Fruit fly (Drosophila melanogaster) whole organism, embryonic: ENCODE measurements around the gene CG12299.

ENCODE experiments used
- Adf1 ChIP-seq: fragments of 200-800 bp; sonication (Bioruptor generic); IDR thresholded peaks from 2 replicates; pipeline ENCODE4 v1.3.6; 2022; ENCODE audit warnings: missing biosample characterization, missing genetic modification characterization
- CG11695 ChIP-seq: fragments of 200-800 bp; sonication (Bioruptor generic); IDR thresholded peaks from 3 replicates; pipeline ENCODE4 v1.3.6; 2022; ENCODE audit warnings: missing biosample characterization, missing genetic modification characterization
- CG11723 ChIP-seq: fragments of 200-800 bp; sonication (Bioruptor generic); optimal IDR thresholded peaks from 2 replicates; lab custom pipeline; 2017; ENCODE audit warnings: missing biosample characterization, mild to moderate bottlenecking, missing genetic modification characterization
- CG12071 ChIP-seq: fragments of 200-800 bp; sonication (Bioruptor generic); optimal IDR thresholded peaks from 3 replicates; lab custom pipeline; 2018; ENCODE audit warnings: missing biosample characterization, mild to moderate bottlenecking, missing genetic modification characterization
- CG12236 ChIP-seq: fragments of 200-800 bp; sonication (Bioruptor generic); optimal IDR thresholded peaks from 2 replicates; lab custom pipeline; 2016; ENCODE audit warnings: missing biosample characterization, missing genetic modification characterization
- CG12659 ChIP-seq: fragments of 200-800 bp; sonication (Bioruptor generic); optimal IDR thresholded peaks from 3 replicates; lab custom pipeline; 2017; ENCODE audit warnings: mild to moderate bottlenecking, missing biosample characterization, missing genetic modification reagents, missing genetic modification characterization
- CG13775 ChIP-seq: fragments of 200-800 bp; sonication (Bioruptor generic); optimal IDR thresholded peaks from 3 replicates; lab custom pipeline; 2017; ENCODE audit warnings: missing biosample characterization, mild to moderate bottlenecking, missing genetic modification characterization
- CG15073 ChIP-seq: fragments of 200-800 bp; sonication (Bioruptor generic); optimal IDR thresholded peaks from 2 replicates; lab custom pipeline; 2016; ENCODE audit warnings: missing biosample characterization, missing genetic modification characterization
- CG15269 ChIP-seq: fragments of 200-800 bp; sonication (Bioruptor generic); optimal IDR thresholded peaks from 2 replicates; lab custom pipeline; 2018; ENCODE audit warnings: missing biosample characterization, mild to moderate bottlenecking, missing genetic modification characterization, moderate library complexity
- CG1529 ChIP-seq: fragments of 200-800 bp; sonication (Bioruptor generic); optimal IDR thresholded peaks from 3 replicates; lab custom pipeline; 2018; ENCODE audit warnings: missing biosample characterization, missing genetic modification characterization
- CG15514 ChIP-seq: fragments of 200-800 bp; sonication (Bioruptor generic); optimal IDR thresholded peaks from 3 replicates; lab custom pipeline; 2017; ENCODE audit warnings: missing biosample characterization, missing genetic modification characterization, mild to moderate bottlenecking, moderate library complexity, missing genetic modification reagents
- CG15601 ChIP-seq: fragments of 200-800 bp; sonication (Bioruptor generic); optimal IDR thresholded peaks from 3 replicates; lab custom pipeline; 2019; ENCODE audit warnings: missing biosample characterization, mild to moderate bottlenecking, missing genetic modification characterization, moderate library complexity
- CG1647 ChIP-seq: fragments of 200-800 bp; sonication (Bioruptor generic); optimal IDR thresholded peaks from 3 replicates; lab custom pipeline; 2016; ENCODE audit warnings: missing biosample characterization, missing genetic modification characterization
- CG2116 ChIP-seq: fragments of 200-800 bp; sonication (Bioruptor generic); optimal IDR thresholded peaks from 3 replicates; lab custom pipeline; 2018; ENCODE audit warnings: missing biosample characterization, mild to moderate bottlenecking, missing genetic modification characterization
- CG31365 ChIP-seq: fragments of 200-800 bp; sonication (Bioruptor generic); optimal IDR thresholded peaks from 2 replicates; lab custom pipeline; 2018; ENCODE audit warnings: missing biosample characterization, mild to moderate bottlenecking, missing genetic modification characterization
- CG32772 ChIP-seq: fragments of 200-800 bp; sonication (Bioruptor generic); IDR thresholded peaks from 2 replicates; pipeline ENCODE4 v1.3.6; 2022; ENCODE audit warnings: missing biosample characterization, missing genetic modification characterization
- CG34376 ChIP-seq: fragments of 200-800 bp; sonication (Bioruptor generic); optimal IDR thresholded peaks from 2 replicates; lab custom pipeline; 2018; ENCODE audit warnings: missing biosample characterization, mild to moderate bottlenecking, missing genetic modification characterization
- CG42726 ChIP-seq: fragments of 200-800 bp; sonication (Bioruptor generic); IDR thresholded peaks from 2 replicates; pipeline ENCODE4 v1.3.6; 2022; ENCODE audit warnings: missing biosample characterization, missing genetic modification characterization; ENCODE audit not compliant: partially characterized antibody
- CG4854 ChIP-seq: fragments of 200-800 bp; sonication (Bioruptor generic); optimal IDR thresholded peaks from 2 replicates; lab custom pipeline; 2016; ENCODE audit warnings: missing biosample characterization, missing genetic modification characterization, inconsistent platforms
- CG7357 ChIP-seq: fragments of 200-800 bp; sonication (Bioruptor generic); IDR thresholded peaks from 3 replicates; pipeline ENCODE4 v1.3.6; 2022; ENCODE audit warnings: missing biosample characterization, missing genetic modification characterization
- CG8478 ChIP-seq: fragments of >200 bp; optimal IDR thresholded peaks from 2 replicates; lab custom pipeline; 2018
- Dek ChIP-seq: fragments of 200-800 bp; sonication (Bioruptor generic); optimal IDR thresholded peaks from 3 replicates; lab custom pipeline; 2019; ENCODE audit warnings: missing biosample characterization, mild to moderate bottlenecking, missing genetic modification characterization, moderate library complexity
- Elba2 ChIP-seq: fragments of 200-800 bp; sonication (Bioruptor generic); optimal IDR thresholded peaks from 3 replicates; lab custom pipeline; 2016; ENCODE audit warnings: missing biosample characterization, missing genetic modification characterization
- Hr78 ChIP-seq, 2 experiments: fragments of 200-800 bp in 1 of 2; fragments of >200 bp in 1 of 2; sonication (Bioruptor generic) in 1 of 2; optimal IDR thresholded peaks; 2 replicates each; lab custom pipeline; 2017 to 2019; ENCODE audit warnings: missing biosample characterization in 2 of 2, missing genetic modification characterization in 2 of 2, mild to moderate bottlenecking in 1 of 2, moderate library complexity in 1 of 2
- Lim3 ChIP-seq: fragments of 200-800 bp; sonication (Bioruptor generic); IDR thresholded peaks from 2 replicates; pipeline ENCODE4 v1.3.6; 2022; ENCODE audit warnings: missing biosample characterization, missing genetic modification characterization
- Ravus ChIP-seq: fragments of 200-800 bp; sonication (Bioruptor generic); IDR thresholded peaks from 2 replicates; pipeline ENCODE4 v1.3.6; 2022; ENCODE audit warnings: missing biosample characterization, missing genetic modification characterization
- Sox100B ChIP-seq: fragments of 200-800 bp; sonication (Bioruptor generic); optimal IDR thresholded peaks from 3 replicates; lab custom pipeline; 2018; ENCODE audit warnings: missing biosample characterization, mild to moderate bottlenecking, missing genetic modification characterization
- ara ChIP-seq: fragments of 200-800 bp; sonication (Bioruptor generic); IDR thresholded peaks from 2 replicates; pipeline ENCODE4 v1.3.6; 2022; ENCODE audit warnings: missing biosample characterization, missing genetic modification characterization
- bbx ChIP-seq: fragments of 200-800 bp; sonication (Bioruptor generic); IDR thresholded peaks from 2 replicates; pipeline ENCODE4 v1.3.6; 2022; ENCODE audit warnings: missing biosample characterization, missing genetic modification characterization; ENCODE audit not compliant: partially characterized antibody
- bowl ChIP-seq: fragments of 200-800 bp; sonication (Bioruptor generic); IDR thresholded peaks from 2 replicates; pipeline ENCODE4 v1.3.6; 2022; ENCODE audit warnings: missing biosample characterization, missing genetic modification characterization
- chif ChIP-seq, 2 experiments: fragments of 200-800 bp; sonication (Bioruptor generic); optimal IDR thresholded peaks; 3 replicates each; lab custom pipeline; 2016; ENCODE audit warnings: missing biosample characterization in 2 of 2, missing genetic modification characterization in 2 of 2
- crol ChIP-seq: fragments of 200-800 bp; sonication (Bioruptor generic); IDR thresholded peaks from 2 replicates; pipeline ENCODE4 v1.3.6; 2022; ENCODE audit warnings: missing biosample characterization, missing genetic modification characterization
- dmrt11E ChIP-seq: fragments of 200-800 bp; sonication (Bioruptor generic); optimal IDR thresholded peaks from 3 replicates; lab custom pipeline; 2018; ENCODE audit warnings: missing biosample characterization, mild to moderate bottlenecking, missing genetic modification characterization, moderate library complexity
- ems ChIP-seq: fragments of 200-800 bp; sonication (Bioruptor generic); optimal IDR thresholded peaks from 3 replicates; lab custom pipeline; 2016; ENCODE audit warnings: missing biosample characterization, missing genetic modification characterization
- fd64A ChIP-seq: fragments of 200-800 bp; sonication (Bioruptor generic); optimal IDR thresholded peaks from 3 replicates; lab custom pipeline; 2018; ENCODE audit warnings: missing biosample characterization, mild to moderate bottlenecking, missing genetic modification characterization
- fu2 ChIP-seq: fragments of 200-800 bp; sonication (Bioruptor generic); optimal IDR thresholded peaks from 2 replicates; lab custom pipeline; 2016; ENCODE audit warnings: missing biosample characterization, missing genetic modification characterization
- gro ChIP-seq: fragments of 200-800 bp; sonication (Bioruptor generic); optimal IDR thresholded peaks from 2 replicates; lab custom pipeline; 2016; ENCODE audit warnings: missing biosample characterization, missing genetic modification characterization
- gt ChIP-seq: fragments of 200-800 bp; sonication (Bioruptor generic); IDR thresholded peaks from 2 replicates; pipeline ENCODE4 v1.3.6; 2022; ENCODE audit warnings: missing biosample characterization, missing genetic modification characterization
- hb ChIP-seq: fragments of 200-800 bp; sonication (Bioruptor generic); IDR thresholded peaks from 3 replicates; pipeline ENCODE4 v1.3.6; 2022; ENCODE audit warnings: missing biosample characterization, missing genetic modification characterization; ENCODE audit not compliant: partially characterized antibody
- kni ChIP-seq: fragments of 200-800 bp; sonication (Bioruptor generic); optimal IDR thresholded peaks from 3 replicates; lab custom pipeline; 2017; ENCODE audit warnings: mild to moderate bottlenecking, missing biosample characterization, missing genetic modification reagents, missing genetic modification characterization
- oc ChIP-seq: fragments of 200-800 bp; sonication (Bioruptor generic); optimal IDR thresholded peaks from 2 replicates; lab custom pipeline; 2018; ENCODE audit warnings: missing biosample characterization, mild to moderate bottlenecking, missing genetic modification characterization, moderate library complexity
- repo ChIP-seq: fragments of 200-800 bp; sonication (Bioruptor generic); optimal IDR thresholded peaks from 2 replicates; lab custom pipeline; 2016; ENCODE audit warnings: missing biosample characterization, missing genetic modification characterization
- rib ChIP-seq: fragments of 200-800 bp; sonication (Bioruptor generic); IDR thresholded peaks from 2 replicates; pipeline ENCODE4 v1.3.6; 2022; ENCODE audit warnings: missing biosample characterization, missing genetic modification characterization
- sc ChIP-seq, 3 experiments: fragments of >200 bp in 2 of 3; fragments of 200-800 bp in 1 of 3; sonication (Bioruptor generic) in 1 of 3; optimal IDR thresholded peaks; 2 replicates in 2 of 3; 3 replicates in 1 of 3; lab custom pipeline; 2017; ENCODE audit warnings: mild to moderate bottlenecking in 1 of 3, missing biosample characterization in 1 of 3, missing genetic modification characterization in 1 of 3, missing genetic modification reagents in 1 of 3
- sens ChIP-seq: fragments of 200-800 bp; sonication (Bioruptor generic); peaks from one replicate; lab custom pipeline; 2016; ENCODE audit warnings: missing biosample characterization, missing genetic modification characterization
- sens-2 ChIP-seq: fragments of 200-800 bp; sonication (Bioruptor generic); IDR thresholded peaks from 2 replicates; pipeline ENCODE4 v1.3.6; 2022; ENCODE audit warnings: missing biosample characterization, missing genetic modification characterization
- tna ChIP-seq: fragments of 200-800 bp; sonication (Bioruptor generic); IDR thresholded peaks from 2 replicates; pipeline ENCODE4 v1.3.6; 2022; ENCODE audit warnings: missing biosample characterization, missing genetic modification characterization; ENCODE audit not compliant: partially characterized antibody
- unpg ChIP-seq: fragments of 200-800 bp; sonication (Bioruptor generic); optimal IDR thresholded peaks from 3 replicates; lab custom pipeline; 2018; ENCODE audit warnings: missing biosample characterization, mild to moderate bottlenecking, missing genetic modification characterization, moderate library complexity
- usp ChIP-seq: fragments of >200 bp; optimal IDR thresholded peaks from 2 replicates; lab custom pipeline; 2017; ENCODE audit warnings: missing biosample characterization, missing genetic modification characterization
- zfh2 ChIP-seq: fragments of 200-800 bp; sonication (Bioruptor generic); optimal IDR thresholded peaks from 2 replicates; lab custom pipeline; 2016; ENCODE audit warnings: missing biosample characterization, missing genetic modification characterization

The CG12299 gene

DNA sequence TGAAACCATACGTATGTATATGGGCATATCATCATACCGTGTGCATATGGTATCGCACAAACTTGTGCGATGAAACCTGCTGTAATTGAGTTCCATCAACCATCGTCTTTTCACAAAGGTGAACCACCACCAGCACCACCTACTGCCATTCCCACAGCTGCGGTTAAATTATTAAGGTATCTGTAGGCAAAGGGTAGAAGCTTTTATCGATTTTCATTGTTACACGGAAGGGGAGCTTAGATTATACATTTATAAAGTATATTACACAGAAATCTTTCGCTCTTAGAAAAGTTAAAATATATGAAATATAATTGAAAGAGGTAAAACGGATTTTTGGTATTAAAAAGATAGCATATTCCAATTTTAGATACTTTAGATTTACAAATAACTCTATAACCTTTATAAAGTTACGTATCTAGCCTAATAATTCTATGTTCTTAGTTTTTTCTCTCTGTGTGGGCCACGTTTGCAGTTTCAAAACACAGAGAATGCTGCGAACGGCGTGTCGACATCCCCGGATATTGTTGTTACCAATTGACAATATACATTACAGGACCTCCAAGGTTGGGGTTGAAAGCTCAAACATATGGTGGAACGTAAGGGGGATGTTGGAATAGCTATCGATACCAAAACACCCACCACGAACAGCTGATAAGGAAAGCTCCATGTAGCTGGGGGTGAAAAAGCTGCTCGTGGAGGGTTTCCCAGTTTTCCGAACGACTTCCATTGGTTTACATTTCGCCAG lies 23.4 kb downstream of the CG12299 start, which contains the start of gene CG6495 (continued):
- no peak for TF ChIP-seq fd64A (GFP tag; lab: Kevin White, UChicago)
- no peak for TF ChIP-seq Sox100B (GFP tag; lab: Kevin White, UChicago)
- TF ChIP-seq CG13775 (GFP tag; lab: Kevin White, UChicago), result no peak
- peak; percentile 28 for TF ChIP-seq CG15514 (GFP tag; lab: Kevin White, UChicago)
- peak; percentile 72 for TF ChIP-seq CG15269
- no peak for TF ChIP-seq gt (GFP tag; lab: Robert Waterston, UW)
- TF ChIP-seq usp (GFP tag; lab: Kevin White, UChicago), result no peak
- peak; percentile 38 for TF ChIP-seq oc (tag; lab: Kevin White, UChicago)
- TF ChIP-seq CG32772 (GFP tag; lab: Robert Waterston, UW), result no peak
- no peak for TF ChIP-seq dmrt11E (tag; lab: Kevin White, UChicago)
- TF ChIP-seq Adf1 (GFP tag; lab: Robert Waterston, UW), result no peak
- no peak for TF ChIP-seq CG4854
- peak; percentile 60; the same call in 2 of the 3 replicates for TF ChIP-seq CG11695 (GFP tag; lab: Robert Waterston, UW)
- TF ChIP-seq bbx (GFP tag; lab: Robert Waterston, UW), result no peak
- no peak for TF ChIP-seq crol (GFP tag; lab: Robert Waterston, UW)
- TF ChIP-seq Elba2 (GFP tag; lab: Kevin White, UChicago), result no peak
- peak; percentile 15 for TF ChIP-seq CG34376 (GFP tag; lab: Kevin White, UChicago)
- TF ChIP-seq CG15073 (GFP tag; lab: Kevin White, UChicago), result no peak
- TF ChIP-seq CG1647, result no peak
- TF ChIP-seq CG12659, result peak; percentile 65
- no peak for TF ChIP-seq CG42726 (GFP tag; lab: Robert Waterston, UW)
- no peak for TF ChIP-seq CG2116 (GFP tag; lab: Kevin White, UChicago)
- peak; percentile 1 for TF ChIP-seq CG12071 (GFP tag; lab: Kevin White, UChicago)
- TF ChIP-seq sc (optimal IDR thresholded peaks at IDR 0.05; lab: Kevin White, UChicago), result no peak
- TF ChIP-seq sc (GFP tag; optimal IDR thresholded peaks at IDR 0.05; lab: Kevin White, UChicago), result no peak
- no peak for TF ChIP-seq gro
- no peak for TF ChIP-seq chif (GFP tag; optimal IDR thresholded peaks at IDR 0.05; lab: Kevin White, UChicago)
- TF ChIP-seq ara (GFP tag; lab: Robert Waterston, UW), result no peak
- no peak for TF ChIP-seq Hr78 (GFP tag; optimal IDR thresholded peaks at IDR 0.05; lab: Kevin White, UChicago)
- no peak for TF ChIP-seq kni (GFP tag; lab: Kevin White, UChicago)
- peak; percentile 50 for TF ChIP-seq Dek (tag; lab: Kevin White, UChicago)
- no peak for TF ChIP-seq tna (GFP tag; lab: Robert Waterston, UW)
- no peak for TF ChIP-seq fu2
- TF ChIP-seq Lim3, result no peak
- no peak for TF ChIP-seq CG12236 (GFP tag; lab: Kevin White, UChicago)
- TF ChIP-seq CG7357 (GFP tag; lab: Robert Waterston, UW), result no peak
- peak; percentile 86 for TF ChIP-seq sens (GFP tag; lab: Kevin White, UChicago)
- TF ChIP-seq zfh2 (GFP tag; lab: Kevin White, UChicago), result no peak
- TF ChIP-seq rib (GFP tag; lab: Robert Waterston, UW), result no peak
- no peak for TF ChIP-seq CG31365 (tag; lab: Kevin White, UChicago)
- TF ChIP-seq repo (GFP tag; lab: Kevin White, UChicago), result no peak
- TF ChIP-seq hb (GFP tag; lab: Robert Waterston, UW), result no peak
- TF ChIP-seq unpg, result peak; percentile 70
- no peak for TF ChIP-seq CG1529 (GFP tag; lab: Kevin White, UChicago)
- no peak for TF ChIP-seq sens-2 (GFP tag; lab: Robert Waterston, UW)
- no peak for TF ChIP-seq CG11723 (GFP tag; lab: Kevin White, UChicago)
- no peak for TF ChIP-seq Ravus (GFP tag; lab: Robert Waterston, UW)
- peak; percentile 5 for TF ChIP-seq ems
- no peak for TF ChIP-seq CG8478 (lab: Kevin White, UChicago)
- TF ChIP-seq bowl (GFP tag; lab: Robert Waterston, UW), result no peak
- peak; percentile 49 for TF ChIP-seq CG15601 (tag; lab: Kevin White, UChicago)
